Worm (Caenorhabditis elegans): ENCODE results near the gene fat-5.

fat-5 gene

DNA sequence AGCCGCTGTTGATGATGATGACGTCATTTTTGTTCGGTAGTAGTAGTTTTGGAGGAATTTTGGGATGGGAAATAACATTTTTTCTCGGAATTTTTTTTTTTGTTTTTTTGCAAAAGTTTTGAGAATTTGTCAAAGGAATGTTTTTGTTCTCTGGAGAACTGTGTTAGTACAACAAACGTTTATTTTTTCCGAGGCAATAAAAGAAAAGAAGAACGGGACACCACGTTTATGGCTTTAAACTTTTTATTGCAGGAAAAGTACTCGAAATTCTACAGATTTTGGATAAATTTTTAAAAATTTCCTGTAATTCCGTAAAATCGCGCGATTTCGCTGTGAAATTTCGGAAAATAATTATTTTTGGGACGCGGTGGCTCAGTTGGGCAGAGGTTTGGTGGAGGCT, 33.9 kb upstream of the fat-5 start, which contains the start of gene F59A1.13:
Gene F59A1.13 (minus strand): TSS at position 101 of the 400 bp plus-strand sequence.
- TF ChIP-seq drap-1 (GFP tag; optimal IDR thresholded peaks at IDR 0.05): no peak
- peak; percentile 24 for TF ChIP-seq zip-8 (tag; optimal IDR thresholded peaks at IDR 0.05)

DNA sequence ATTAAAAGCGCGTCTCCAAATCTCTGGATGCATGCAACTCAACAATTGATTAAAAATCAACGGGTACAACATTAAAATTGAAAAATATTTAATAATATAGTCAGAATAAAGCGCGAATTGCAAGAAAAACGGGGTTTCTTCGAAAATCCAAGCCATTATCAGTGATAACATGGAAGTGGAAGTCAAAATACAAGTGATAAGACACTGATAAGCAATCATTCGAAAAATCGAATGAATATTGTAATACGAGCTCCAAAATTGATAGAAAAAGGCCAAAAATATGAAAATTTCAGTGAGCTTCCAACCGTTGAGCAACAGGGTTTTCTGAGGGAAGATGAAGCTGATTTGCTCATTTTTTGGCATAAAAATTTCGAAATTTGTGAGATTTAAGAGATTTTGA, 30.5 kb upstream of the fat-5 start:
- TF ChIP-seq elt-3 (tag; optimal IDR thresholded peaks at IDR 0.05) (no peak), sptf-1 (tag; optimal IDR thresholded peaks at IDR 0.05) (no peak), ceh-39 (tag; optimal IDR thresholded peaks at IDR 0.05) (no peak), nhr-28 (tag; optimal IDR thresholded peaks at IDR 0.05) (no peak), nhr-12 (tag; optimal IDR thresholded peaks at IDR 0.05) (no peak), elt-1 (tag; optimal IDR thresholded peaks at IDR 0.05; ENCODE audit: borderline replicate concordance, insufficient read depth) (no peak), bed-3 (GFP tag; optimal IDR thresholded peaks at IDR 0.05) (no peak), M03D4.4 (tag; optimal IDR thresholded peaks at IDR 0.05) (no peak), mab-5 (tag; optimal IDR thresholded peaks at IDR 0.05) (no peak), zip-8 (tag; optimal IDR thresholded peaks at IDR 0.05) (no peak), snpc-4 (tag; optimal IDR thresholded peaks at IDR 0.05) (no peak), sem-2 (GFP tag; optimal IDR thresholded peaks at IDR 0.05) (no peak), blmp-1 (tag; optimal IDR thresholded peaks at IDR 0.05) (no peak), drap-1 (GFP tag; optimal IDR thresholded peaks at IDR 0.05) (no peak), ham-2 (GFP tag; optimal IDR thresholded peaks at IDR 0.05) (no peak), ces-1 (GFP tag; optimal IDR thresholded peaks at IDR 0.05) (no peak), tbx-8 (GFP tag; optimal IDR thresholded peaks at IDR 0.05) (no peak), flh-1 (GFP tag; optimal IDR thresholded peaks at IDR 0.05) (no peak), ztf-11 (tag; optimal IDR thresholded peaks at IDR 0.05) (no peak), unc-39 (tag; optimal IDR thresholded peaks at IDR 0.05) (no peak)

DNA sequence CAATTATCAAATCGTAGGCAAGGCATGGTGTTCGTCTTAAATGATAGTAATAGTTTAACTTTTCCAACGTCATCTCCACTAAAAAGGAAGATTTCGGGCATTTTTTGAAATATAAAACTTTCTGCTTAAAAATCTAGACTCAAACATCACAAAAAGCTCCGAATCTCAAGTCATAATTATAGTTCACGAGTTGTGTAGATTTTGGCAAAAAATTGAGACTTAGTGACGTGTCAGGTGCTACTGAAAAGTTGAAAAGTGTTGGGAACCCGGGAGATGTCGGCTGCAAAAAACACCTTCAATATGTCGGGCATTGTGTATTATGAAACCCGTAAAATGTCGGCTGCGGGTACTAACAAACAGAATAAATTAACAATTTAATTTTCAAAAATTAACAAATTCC, 29.0 kb upstream of the fat-5 start, which contains the start of gene Y26G10.1:
Gene Y26G10.1 (minus strand): TSS at position 101 of the 400 bp plus-strand sequence.
- no peak for TF ChIP-seq ztf-11 (tag; optimal IDR thresholded peaks at IDR 0.05)
- no peak for TF ChIP-seq nhr-2 (tag; optimal IDR thresholded peaks at IDR 0.05)

DNA sequence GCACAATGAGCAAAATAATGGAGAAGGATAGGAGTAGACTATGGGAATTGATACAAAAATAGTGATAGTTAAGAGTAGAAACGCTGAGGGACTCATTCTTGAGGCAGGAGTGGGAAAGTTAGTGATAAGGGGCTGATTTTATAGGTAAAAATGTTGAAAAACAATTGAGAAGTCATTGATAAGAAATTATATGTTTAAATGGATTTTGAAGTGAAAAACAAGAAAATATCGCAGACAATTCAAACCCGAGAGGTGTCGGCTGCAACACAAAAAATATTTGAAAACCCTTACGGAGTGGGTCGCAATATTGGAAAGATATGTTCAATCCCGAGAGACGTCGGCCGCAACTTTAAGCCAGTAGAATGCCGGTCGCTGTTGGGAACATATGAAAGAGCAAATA, 28.1 kb upstream of the fat-5 start, which contains the start of gene spp-29:
Gene spp-29 (minus strand): TSS at position 101 of the 400 bp plus-strand sequence.
- TF ChIP-seq ham-2 (GFP tag; optimal IDR thresholded peaks at IDR 0.05) (no peak), hlh-1 (tag; optimal IDR thresholded peaks at IDR 0.05) (no peak), lin-13 (tag; optimal IDR thresholded peaks at IDR 0.05) (no peak), mep-1 (tag; optimal IDR thresholded peaks at IDR 0.05) (no peak), ceh-43 (GFP tag; optimal IDR thresholded peaks at IDR 0.05) (no peak), tbx-8 (GFP tag; optimal IDR thresholded peaks at IDR 0.05) (no peak), elt-3 (tag; optimal IDR thresholded peaks at IDR 0.05) (no peak), drap-1 (GFP tag; optimal IDR thresholded peaks at IDR 0.05) (no peak), ces-1 (GFP tag; optimal IDR thresholded peaks at IDR 0.05) (no peak), lsy-2 (tag; optimal IDR thresholded peaks at IDR 0.05) (no peak), sem-2 (GFP tag; optimal IDR thresholded peaks at IDR 0.05) (no peak), unc-120 (tag; optimal IDR thresholded peaks at IDR 0.05; ENCODE audit: poor library complexity, severe bottlenecking) (no peak), nhr-76 (tag; optimal IDR thresholded peaks at IDR 0.05) (no peak), ceh-39 (tag; optimal IDR thresholded peaks at IDR 0.05) (no peak), sptf-1 (tag; optimal IDR thresholded peaks at IDR 0.05) (no peak)

DNA sequence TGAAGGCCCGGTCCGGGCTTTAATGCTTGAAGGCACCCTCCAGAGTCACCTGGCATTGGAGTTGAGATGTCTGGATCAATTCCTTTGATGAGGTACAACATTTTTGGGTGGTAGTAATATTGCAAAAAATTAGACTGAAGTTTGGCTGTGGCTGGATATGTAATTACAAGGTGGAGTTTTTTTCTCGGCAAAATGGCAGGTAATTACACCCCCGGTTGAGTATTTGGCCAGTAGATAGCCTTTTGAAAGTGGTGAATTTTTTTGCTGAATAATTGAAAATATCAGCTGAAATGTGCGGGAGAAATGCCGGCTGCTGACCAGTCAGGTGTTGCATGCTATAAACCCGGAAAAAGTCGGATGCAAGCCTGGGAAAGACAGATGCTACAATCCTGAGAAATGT, 25.7 kb upstream of the fat-5 start, which contains the start of gene Y26G10.4:
Gene Y26G10.4 (minus strand): TSS at position 101 of the 400 bp plus-strand sequence.
- no peak for TF ChIP-seq nhr-2 (tag; optimal IDR thresholded peaks at IDR 0.05)
- TF ChIP-seq ceh-39 (tag; optimal IDR thresholded peaks at IDR 0.05): no peak
- no peak for TF ChIP-seq M03D4.4 (tag; optimal IDR thresholded peaks at IDR 0.05)
- TF ChIP-seq bed-3 (GFP tag; optimal IDR thresholded peaks at IDR 0.05): no peak
- no peak for TF ChIP-seq ceh-83 (GFP tag; optimal IDR thresholded peaks at IDR 0.05)

DNA sequence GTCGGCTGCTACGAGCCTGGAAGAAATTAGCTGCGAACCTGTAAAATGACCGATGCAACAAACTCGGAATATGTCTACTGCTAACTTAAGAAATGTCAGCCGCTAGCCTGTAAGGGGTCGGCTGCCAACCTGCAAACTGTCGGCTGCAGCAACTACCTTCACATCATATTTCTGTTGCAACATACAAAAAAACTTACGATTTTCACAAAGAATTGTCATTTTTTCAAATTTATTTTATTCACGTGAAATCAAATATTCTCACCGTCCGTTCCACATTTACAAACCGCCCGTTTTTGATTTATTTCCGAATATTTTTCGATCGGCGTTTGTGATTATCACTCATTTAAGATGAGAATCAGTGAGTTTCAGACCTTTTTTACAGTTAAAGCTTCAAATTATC, 25.1 kb upstream of the fat-5 start, which contains the start of gene Y26G10.6:
Gene Y26G10.6 (plus strand): TSS at position 301 of the 400 bp plus-strand sequence.
- no peak for TF ChIP-seq nhr-2 (tag; optimal IDR thresholded peaks at IDR 0.05)
- no peak for TF ChIP-seq ceh-83 (GFP tag; optimal IDR thresholded peaks at IDR 0.05)
- TF ChIP-seq blmp-1 (tag; optimal IDR thresholded peaks at IDR 0.05): no peak
- no peak for TF ChIP-seq lsy-2 (tag; optimal IDR thresholded peaks at IDR 0.05)
- no peak for TF ChIP-seq nhr-12 (tag; optimal IDR thresholded peaks at IDR 0.05)
- TF ChIP-seq pha-4 (tag; optimal IDR thresholded peaks at IDR 0.05): no peak
- no peak for TF ChIP-seq lin-13 (tag; optimal IDR thresholded peaks at IDR 0.05)
- no peak for TF ChIP-seq cnd-1 (tag; optimal IDR thresholded peaks at IDR 0.05)
- no peak for TF ChIP-seq hlh-1 (tag; optimal IDR thresholded peaks at IDR 0.05)
- no peak for TF ChIP-seq ceh-39 (tag; optimal IDR thresholded peaks at IDR 0.05)
- no peak for TF ChIP-seq elt-1 (tag; optimal IDR thresholded peaks at IDR 0.05; ENCODE audit: borderline replicate concordance, insufficient read depth)
- TF ChIP-seq bed-3 (GFP tag; optimal IDR thresholded peaks at IDR 0.05): no peak
- TF ChIP-seq mab-5 (tag; optimal IDR thresholded peaks at IDR 0.05): no peak

Data from whole organism, mixed stage, embryonic.